Worm (Caenorhabditis elegans) whole organism, late embryonic: Measurements from ENCODE around the gene C14B9.8.

ENCODE experiments used
- C38D4.7 ChIP-seq: fragments of 200-800 bp; sonication (Bioruptor generic); optimal IDR thresholded peaks from 2 replicates; lab custom pipeline; 2018; ENCODE audit warnings: mild to moderate bottlenecking, missing genetic modification characterization, moderate library complexity, missing compliant biosample characterization
- ceh-31 ChIP-seq: sonication (generic microtip); optimal IDR thresholded peaks from 2 replicates; lab custom pipeline; 2016; ENCODE audit warnings: missing genetic modification characterization, missing compliant biosample characterization
- ceh-45 ChIP-seq: fragments of 200-800 bp; sonication (Bioruptor generic); IDR thresholded peaks from 2 replicates; pipeline ENCODE4 v1.3.6; 2022; ENCODE audit warnings: missing genetic modification reagents, missing genetic modification characterization, missing compliant biosample characterization
- ets-4 ChIP-seq: sonication (generic microtip); optimal IDR thresholded peaks from 2 replicates; lab custom pipeline; 2016; ENCODE audit warnings: missing genetic modification characterization, missing compliant biosample characterization
- fkh-10 ChIP-seq: fragments of 150-350 bp; optimal IDR thresholded peaks from 2 replicates; lab custom pipeline; 2014; ENCODE audit warnings: missing biosample characterization, missing genetic modification reagents, missing genetic modification characterization
- gmeb-2 ChIP-seq: sonication (generic microtip); optimal IDR thresholded peaks from 2 replicates; lab custom pipeline; 2016; ENCODE audit warnings: missing genetic modification characterization, inconsistent platforms, missing compliant biosample characterization
- hlh-13 ChIP-seq: fragments of 200-800 bp; sonication (Bioruptor generic); optimal IDR thresholded peaks from 2 replicates; lab custom pipeline; 2018; ENCODE audit warnings: mild to moderate bottlenecking, missing genetic modification characterization, missing compliant biosample characterization
- hlh-30 ChIP-seq: sonication (generic microtip); optimal IDR thresholded peaks from 2 replicates; lab custom pipeline; 2017; ENCODE audit warnings: antibody characterized with exemption, missing genetic modification characterization, missing compliant biosample characterization; ENCODE audit not compliant: insufficient read depth
- hlh-8 ChIP-seq: sonication (generic microtip); optimal IDR thresholded peaks from 2 replicates; lab custom pipeline; 2016; ENCODE audit warnings: missing genotype, missing genetic modification characterization, missing compliant biosample characterization
- nhr-11 ChIP-seq: fragments of 150-350 bp; optimal IDR thresholded peaks from 2 replicates; lab custom pipeline; 2014; ENCODE audit warnings: missing biosample characterization, missing genetic modification characterization
- nhr-232 ChIP-seq: sonication (generic microtip); optimal IDR thresholded peaks from 2 replicates; lab custom pipeline; 2016; ENCODE audit warnings: missing genetic modification characterization, missing compliant biosample characterization
- npax-4 ChIP-seq: sonication (generic microtip); optimal IDR thresholded peaks from 2 replicates; lab custom pipeline; 2016; ENCODE audit warnings: missing genetic modification characterization, missing compliant biosample characterization
- pha-2 ChIP-seq: sonication (generic microtip); optimal IDR thresholded peaks from 2 replicates; lab custom pipeline; 2017; ENCODE audit warnings: mild to moderate bottlenecking, missing genetic modification characterization, missing compliant biosample characterization
- pha-4 ChIP-seq: fragments of 150-350 bp; optimal IDR thresholded peaks from 2 replicates; lab custom pipeline; 2018; ENCODE audit warnings: missing biosample characterization, missing genetic modification reagents, missing genetic modification characterization
- pqm-1 ChIP-seq: sonication (generic microtip); optimal IDR thresholded peaks from 2 replicates; lab custom pipeline; 2016; ENCODE audit warnings: missing genetic modification characterization, missing compliant biosample characterization
- sdc-2 ChIP-seq: sonication (generic microtip); optimal IDR thresholded peaks from 2 replicates; lab custom pipeline; 2016; ENCODE audit warnings: missing genotype, missing genetic modification characterization, missing compliant biosample characterization
- syd-9 ChIP-seq: sonication (generic microtip); optimal IDR thresholded peaks from 2 replicates; lab custom pipeline; 2016; ENCODE audit warnings: mild to moderate bottlenecking, missing genetic modification characterization, moderate library complexity, missing compliant biosample characterization
- unc-3 ChIP-seq, 2 experiments: fragments of 200-800 bp in 1 of 2; sonication (Bioruptor generic) in 1 of 2; sonication (generic microtip) in 1 of 2; conservative IDR thresholded peaks in 1 of 2; optimal IDR thresholded peaks in 1 of 2; 2 replicates each; pipeline versions ENCODE4 v1.3.6 to Lab custom; 2016 to 2022; ENCODE audit warnings: missing compliant biosample characterization in 2 of 2, missing genetic modification characterization in 2 of 2, missing genetic modification reagents in 1 of 2

C14B9.8 gene

ce11 chrIII:8093079-8093623 is 51.3 kb downstream of the C14B9.8 start, which contains the start of gene K06H7.2 (continued):
- no peak for TF ChIP-seq sdc-2 (tag; lab: Kevin White, UChicago)
- no peak for TF ChIP-seq pha-4 (tag; lab: Kevin White, UChicago)
- TF ChIP-seq nhr-232 = no peak

ce11 chrIII:8091408-8091807 is 53.0 kb downstream of the C14B9.8 start, which contains the start of gene idi-1:
idi-1 (plus strand) TSS chrIII:8091708.
- TF ChIP-seq gmeb-2 (tag; lab: Kevin White, UChicago) = no peak
- TF ChIP-seq sdc-2 (tag; lab: Kevin White, UChicago) = no peak
- TF ChIP-seq hlh-8 (tag; lab: Kevin White, UChicago) = no peak
- TF ChIP-seq pqm-1 = no peak
- TF ChIP-seq npax-4 = no peak
- no peak for TF ChIP-seq C38D4.7 (GFP tag; lab: Kevin White, UChicago)
- TF ChIP-seq syd-9 (tag; lab: Kevin White, UChicago) = no peak
- TF ChIP-seq ceh-45 = no peak
- TF ChIP-seq nhr-11 = no peak
- no peak for TF ChIP-seq pha-2 (tag; lab: Kevin White, UChicago)
- no peak for TF ChIP-seq unc-3 (GFP tag; conservative IDR thresholded peaks at IDR 0.05; lab: Robert Waterston, UW)
- no peak for TF ChIP-seq unc-3 (tag; optimal IDR thresholded peaks at IDR 0.05; lab: Kevin White, UChicago)
- TF ChIP-seq fkh-10 (GFP tag; lab: Kevin White, UChicago) = no peak
- TF ChIP-seq ceh-31 (tag; lab: Kevin White, UChicago) = no peak
- TF ChIP-seq ets-4 (tag; lab: Kevin White, UChicago) = no peak
- TF ChIP-seq hlh-30 (tag; lab: Kevin White, UChicago) = no peak
- TF ChIP-seq hlh-13 (GFP tag; lab: Kevin White, UChicago) = no peak
